Worm (Caenorhabditis elegans) whole organism, late embryonic: ENCODE results near the gene srlf-2.

Experiments used
- ceh-45 ChIP-seq: fragments of 200-800 bp; sonication (Bioruptor generic); IDR thresholded peaks from 2 replicates; pipeline ENCODE4 v1.3.6; 2022; ENCODE audit warnings: missing genetic modification reagents, missing genetic modification characterization, missing compliant biosample characterization
- hlh-13 ChIP-seq: fragments of 200-800 bp; sonication (Bioruptor generic); optimal IDR thresholded peaks from 2 replicates; lab custom pipeline; 2018; ENCODE audit warnings: mild to moderate bottlenecking, missing genetic modification characterization, missing compliant biosample characterization
- pqm-1 ChIP-seq: sonication (generic microtip); optimal IDR thresholded peaks from 2 replicates; lab custom pipeline; 2016; ENCODE audit warnings: missing genetic modification characterization, missing compliant biosample characterization
- tbx-7 ChIP-seq: sonication (generic microtip); optimal IDR thresholded peaks from 2 replicates; lab custom pipeline; 2016; ENCODE audit warnings: missing genotype, missing genetic modification characterization, missing compliant biosample characterization

ce11 chrIV:8454076-8454475 lies 35.9 kb upstream of the srlf-2 start:
- TF ChIP-seq ceh-45 (no peak), hlh-13 (GFP tag; lab: Kevin White, UChicago) (no peak), tbx-7 (tag; lab: Kevin White, UChicago) (no peak), pqm-1 (tag; lab: Kevin White, UChicago) (no peak)
